Worm (Caenorhabditis elegans): ENCODE data around the gene H10E21.1.

The H10E21.1 gene

DNA sequence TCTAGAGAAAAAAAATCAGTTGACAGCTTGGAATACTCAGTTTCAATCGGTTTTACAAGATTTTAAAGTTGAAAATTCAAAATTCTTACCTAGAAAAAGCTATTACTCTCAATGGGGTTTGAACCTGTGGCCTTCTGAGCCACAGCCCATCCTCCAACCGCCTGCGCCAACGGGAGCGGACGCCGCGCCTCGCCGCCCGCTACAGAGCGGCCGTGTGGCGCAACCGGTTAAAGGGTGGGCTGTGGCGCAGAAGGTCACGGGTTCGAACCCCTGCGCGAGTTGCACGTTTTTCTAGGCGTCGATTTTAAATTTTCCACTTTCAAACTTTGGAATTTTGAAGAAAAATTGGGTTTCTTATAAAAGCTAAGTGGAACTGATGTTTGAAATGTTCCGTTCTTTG, 32.8 kb downstream of the H10E21.1 start:
- TF ChIP-seq unc-62 (GFP tag; optimal IDR thresholded peaks at IDR 0.05): no peak
- no peak for TF ChIP-seq nhr-76 (tag; optimal IDR thresholded peaks at IDR 0.05)
- no peak for TF ChIP-seq cnd-1 (tag; optimal IDR thresholded peaks at IDR 0.05)
- TF ChIP-seq nhr-12 (tag; optimal IDR thresholded peaks at IDR 0.05): no peak
- no peak for TF ChIP-seq elt-1 (tag; optimal IDR thresholded peaks at IDR 0.05; ENCODE audit: borderline replicate concordance, insufficient read depth)
- no peak for TF ChIP-seq zip-8 (tag; optimal IDR thresholded peaks at IDR 0.05)
- no peak for TF ChIP-seq ceh-43 (GFP tag; optimal IDR thresholded peaks at IDR 0.05)
- no peak for TF ChIP-seq ces-1 (GFP tag; optimal IDR thresholded peaks at IDR 0.05)
- TF ChIP-seq ceh-39 (tag; optimal IDR thresholded peaks at IDR 0.05): no peak
- TF ChIP-seq nhr-237 (tag; optimal IDR thresholded peaks at IDR 0.05): no peak
- TF ChIP-seq sptf-1 (tag; optimal IDR thresholded peaks at IDR 0.05): no peak
- TF ChIP-seq hlh-1 (tag; optimal IDR thresholded peaks at IDR 0.05): no peak
- no peak for TF ChIP-seq unc-120 (tag; optimal IDR thresholded peaks at IDR 0.05; ENCODE audit: poor library complexity, severe bottlenecking)
- no peak for TF ChIP-seq mep-1 (tag; optimal IDR thresholded peaks at IDR 0.05)

DNA sequence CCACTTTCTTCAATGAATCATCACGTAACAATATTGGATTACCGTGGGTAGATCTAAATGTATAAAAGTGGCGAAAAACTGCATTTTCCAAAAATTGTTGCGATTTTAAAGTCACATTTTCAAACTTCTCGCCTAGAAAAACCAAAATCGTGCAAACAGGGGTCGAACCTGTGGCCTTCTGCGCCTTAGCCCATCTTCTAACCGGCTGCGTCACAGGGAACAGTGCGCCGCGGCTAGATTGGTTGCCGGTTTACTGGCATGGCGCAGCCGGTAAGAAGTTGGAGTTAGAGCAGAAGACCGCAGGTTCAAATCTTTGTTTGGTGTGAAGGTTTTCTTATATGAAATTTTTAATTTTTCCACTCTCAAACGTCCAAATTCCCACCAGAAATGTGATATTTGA, 33.5 kb downstream of the H10E21.1 start:
- TF ChIP-seq hlh-1 (tag; optimal IDR thresholded peaks at IDR 0.05) (no peak), unc-120 (tag; optimal IDR thresholded peaks at IDR 0.05; ENCODE audit: poor library complexity, severe bottlenecking) (no peak), elt-1 (tag; optimal IDR thresholded peaks at IDR 0.05; ENCODE audit: borderline replicate concordance, insufficient read depth) (no peak), lsy-2 (tag; optimal IDR thresholded peaks at IDR 0.05) (no peak), mep-1 (tag; optimal IDR thresholded peaks at IDR 0.05) (no peak), pha-4 (tag; optimal IDR thresholded peaks at IDR 0.05) (no peak)

DNA sequence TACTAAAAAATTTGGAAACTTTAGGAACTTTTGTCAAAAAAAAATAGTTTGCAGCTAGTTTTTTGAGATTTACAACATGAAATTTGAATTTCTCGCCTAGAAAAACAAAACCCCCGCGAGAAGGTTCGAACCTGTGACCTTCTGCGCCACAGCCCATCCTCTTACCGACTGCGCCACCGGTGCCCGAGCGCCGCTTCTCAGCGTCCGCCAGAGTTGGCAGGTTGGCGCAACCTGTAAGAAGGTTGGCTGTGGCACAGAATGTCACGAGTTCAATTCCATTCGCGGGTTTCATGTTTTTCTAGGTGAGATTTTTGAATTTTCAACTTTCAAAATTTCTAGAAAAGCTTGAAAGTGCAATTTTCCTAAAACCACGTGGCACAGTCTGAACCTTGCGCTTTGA, 34.8 kb downstream of the H10E21.1 start:
- TF ChIP-seq hlh-1 (tag; optimal IDR thresholded peaks at IDR 0.05) (no peak), snpc-4 (tag; optimal IDR thresholded peaks at IDR 0.05) (no peak), ham-2 (GFP tag; optimal IDR thresholded peaks at IDR 0.05) (no peak), bed-3 (GFP tag; optimal IDR thresholded peaks at IDR 0.05) (no peak), cnd-1 (tag; optimal IDR thresholded peaks at IDR 0.05) (no peak), ztf-11 (tag; optimal IDR thresholded peaks at IDR 0.05) (no peak)

DNA sequence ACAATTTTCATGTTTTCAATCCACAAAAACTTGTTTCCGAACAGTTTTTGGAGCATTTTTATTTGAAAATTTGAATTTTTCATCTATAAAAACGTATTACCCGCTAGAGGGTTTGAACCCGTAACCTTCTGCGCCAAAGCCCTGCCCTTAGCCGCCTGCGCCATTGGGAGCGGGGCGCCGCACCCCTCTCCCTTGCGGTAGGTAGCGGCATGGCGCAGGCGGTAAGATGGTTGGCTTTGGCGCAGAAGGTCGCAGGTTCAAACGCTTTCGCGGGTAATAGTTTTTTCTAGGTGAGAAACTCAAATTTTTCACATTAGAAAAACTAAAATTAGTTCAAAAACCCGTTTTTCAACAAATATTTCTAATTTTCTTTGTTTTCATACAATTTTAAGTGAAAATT, 36.0 kb downstream of the H10E21.1 start:
- no peak for TF ChIP-seq sptf-1 (tag; optimal IDR thresholded peaks at IDR 0.05)

DNA sequence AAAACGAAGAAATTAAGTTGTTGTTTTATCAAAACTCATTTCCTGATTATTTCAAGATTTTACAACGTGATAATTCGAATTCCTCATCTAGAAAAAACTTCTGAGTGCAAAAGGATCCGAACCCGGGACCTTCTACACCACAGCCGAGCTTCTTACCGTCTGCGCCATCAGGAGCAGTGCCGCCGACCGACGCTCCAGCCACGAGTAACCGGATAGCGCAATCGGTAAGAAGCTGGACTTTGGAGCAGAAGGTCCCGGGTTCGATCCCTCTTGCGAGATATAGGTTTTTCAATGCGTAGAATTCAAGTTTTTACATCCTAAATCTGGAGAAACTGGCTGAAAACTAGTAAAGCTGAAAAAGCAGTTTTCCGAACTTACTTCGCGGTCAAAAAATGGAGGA, 38.1 kb downstream of the H10E21.1 start:
- TF ChIP-seq mls-2 (tag; optimal IDR thresholded peaks at IDR 0.05) (no peak), elt-1 (tag; optimal IDR thresholded peaks at IDR 0.05; ENCODE audit: borderline replicate concordance, insufficient read depth) (no peak), unc-120 (tag; optimal IDR thresholded peaks at IDR 0.05; ENCODE audit: poor library complexity, severe bottlenecking) (no peak), mep-1 (tag; optimal IDR thresholded peaks at IDR 0.05) (no peak), drap-1 (GFP tag; optimal IDR thresholded peaks at IDR 0.05) (no peak), nhr-12 (tag; optimal IDR thresholded peaks at IDR 0.05) (no peak), flh-1 (GFP tag; optimal IDR thresholded peaks at IDR 0.05) (no peak), ceh-83 (GFP tag; optimal IDR thresholded peaks at IDR 0.05) (no peak), nhr-237 (tag; optimal IDR thresholded peaks at IDR 0.05) (no peak), blmp-1 (tag; optimal IDR thresholded peaks at IDR 0.05) (no peak), hlh-1 (tag; optimal IDR thresholded peaks at IDR 0.05) (no peak), lin-32 (GFP tag; optimal IDR thresholded peaks at IDR 0.05) (no peak), snpc-4 (tag; optimal IDR thresholded peaks at IDR 0.05) (no peak), tbx-8 (GFP tag; optimal IDR thresholded peaks at IDR 0.05) (no peak), M03D4.4 (tag; optimal IDR thresholded peaks at IDR 0.05) (no peak), sem-2 (GFP tag; optimal IDR thresholded peaks at IDR 0.05) (no peak), ceh-39 (tag; optimal IDR thresholded peaks at IDR 0.05) (no peak), ham-2 (GFP tag; optimal IDR thresholded peaks at IDR 0.05) (no peak), cnd-1 (tag; optimal IDR thresholded peaks at IDR 0.05) (no peak), nhr-2 (tag; optimal IDR thresholded peaks at IDR 0.05) (no peak)

DNA sequence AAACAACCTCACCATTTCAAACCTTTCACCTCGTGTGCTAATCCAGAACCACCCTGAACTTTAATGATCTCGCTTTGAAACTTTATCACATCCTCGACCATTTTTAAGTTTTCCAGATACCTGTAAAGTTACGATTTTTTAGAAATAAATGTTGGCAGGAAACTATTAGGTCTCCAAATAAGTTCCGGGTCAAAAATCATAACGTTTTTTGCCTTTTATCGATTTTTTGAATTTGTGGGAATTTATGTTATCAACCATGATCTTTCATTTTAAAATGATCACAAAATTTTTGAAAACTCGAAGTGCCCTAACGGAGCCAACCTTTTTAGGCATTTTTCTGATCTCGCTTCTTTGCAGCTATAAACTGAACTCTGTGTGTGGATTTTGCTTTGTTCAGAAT, 45.5 kb downstream of the H10E21.1 start, which contains the start of gene btb-5:
btb-5 (minus strand) TSS at position 101 of the 400 bp plus-strand sequence.
- TF ChIP-seq flh-1 (GFP tag; optimal IDR thresholded peaks at IDR 0.05) (no peak), lin-32 (GFP tag; optimal IDR thresholded peaks at IDR 0.05) (no peak), nhr-28 (tag; optimal IDR thresholded peaks at IDR 0.05) (no peak), hlh-1 (tag; optimal IDR thresholded peaks at IDR 0.05) (no peak), pha-4 (tag; optimal IDR thresholded peaks at IDR 0.05) (no peak), ceh-43 (GFP tag; optimal IDR thresholded peaks at IDR 0.05) (no peak), lsy-2 (tag; optimal IDR thresholded peaks at IDR 0.05) (no peak), mls-2 (tag; optimal IDR thresholded peaks at IDR 0.05) (no peak), unc-39 (tag; optimal IDR thresholded peaks at IDR 0.05) (no peak), snpc-4 (tag; optimal IDR thresholded peaks at IDR 0.05) (no peak), nhr-76 (tag; optimal IDR thresholded peaks at IDR 0.05) (no peak)

Measured in whole organism, mixed stage, embryonic.